Worm (Caenorhabditis elegans) whole organism, dauer: ENCODE results near the gene srg-3.

Experiments used
- unc-62 ChIP-seq: sonication (generic microtip); optimal IDR thresholded peaks from 2 replicates; lab custom pipeline; 2017; ENCODE audit warnings: missing biosample characterization, missing genetic modification reagents, missing genetic modification characterization

Gene srg-3

DNA sequence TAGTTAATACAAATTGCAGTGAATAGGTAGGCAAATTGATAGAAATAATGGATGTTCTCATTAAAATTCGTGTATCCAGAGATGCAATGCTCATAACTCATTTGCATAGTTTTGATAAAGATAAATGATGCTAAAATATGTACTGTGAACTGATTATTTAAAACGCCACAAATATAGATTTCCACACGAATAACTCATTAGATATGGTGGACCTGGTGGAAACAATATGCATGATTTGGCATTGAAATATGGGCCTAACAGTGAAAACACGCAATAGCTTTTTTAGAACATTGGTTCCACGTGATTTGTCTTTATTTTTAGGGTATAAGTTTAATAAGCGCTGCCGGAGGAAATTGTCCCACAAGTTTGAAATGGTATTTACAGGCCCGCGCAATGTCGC lies at the start of gene srg-3:
Gene srg-3 (minus strand): TSS at position 101 of the 400 bp plus-strand sequence.
- no peak for TF ChIP-seq unc-62 (GFP tag; lab: Kevin White, UChicago)

DNA sequence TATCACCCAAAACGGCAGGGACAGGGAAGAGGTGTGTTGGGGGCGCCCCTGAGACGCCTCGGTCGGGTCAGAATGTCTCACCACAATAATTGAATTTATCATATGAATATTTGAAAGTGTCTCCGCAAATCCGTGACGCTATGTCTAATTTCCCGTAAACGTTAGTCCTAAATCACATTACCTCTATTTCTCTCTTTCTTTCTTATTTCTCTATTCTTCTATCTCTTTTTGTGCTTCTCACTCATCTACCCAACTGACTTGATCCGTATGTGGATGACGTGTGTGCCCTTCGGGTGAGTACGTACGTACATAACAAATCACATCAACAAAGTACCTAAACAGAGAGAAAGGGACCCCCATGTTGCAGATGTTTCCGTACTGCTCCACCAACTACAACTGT lies 47.2 kb upstream of the srg-3 start:
- TF ChIP-seq unc-62 (GFP tag; lab: Kevin White, UChicago) = no peak

DNA sequence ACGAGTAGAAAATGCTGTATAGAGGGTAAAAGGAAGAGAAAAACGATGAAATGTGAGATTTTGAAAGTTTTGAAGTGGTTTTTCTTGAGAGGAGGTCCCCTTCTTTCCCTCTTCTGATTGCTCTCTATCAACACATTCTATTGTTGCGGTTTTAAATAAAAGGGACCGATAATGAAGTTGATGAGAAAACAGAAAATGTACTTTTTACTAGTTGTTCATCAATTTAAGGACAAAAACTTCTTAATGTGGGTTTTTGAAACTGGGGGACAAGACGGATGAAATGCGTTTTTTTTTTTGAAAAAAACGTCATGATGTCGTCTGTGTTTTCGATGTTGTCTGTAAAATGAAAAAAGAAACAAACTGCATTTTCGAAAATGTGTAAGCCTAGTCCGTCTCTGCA lies 46.6 kb upstream of the srg-3 start:
- no peak for TF ChIP-seq unc-62 (GFP tag; lab: Kevin White, UChicago)

DNA sequence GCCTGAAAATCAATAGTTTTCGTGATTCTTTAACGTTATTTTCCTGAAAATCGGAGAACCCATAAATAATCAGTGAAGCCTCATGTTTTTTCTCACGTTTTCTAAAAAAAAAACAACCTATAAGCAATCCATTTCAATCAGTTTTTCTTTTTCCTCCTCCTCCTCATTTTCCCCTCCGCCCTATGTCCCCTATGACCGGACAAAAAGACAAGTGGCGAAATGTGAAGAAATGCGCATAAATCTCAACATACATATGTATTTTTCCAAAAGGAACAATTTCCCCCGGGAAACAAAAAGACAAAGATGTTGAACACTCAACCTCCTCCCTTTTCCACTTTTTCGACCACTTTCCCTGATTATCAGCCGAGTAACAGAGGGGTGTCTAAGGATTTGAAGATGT lies 45.3 kb upstream of the srg-3 start:
- TF ChIP-seq unc-62 (GFP tag; lab: Kevin White, UChicago) = no peak

DNA sequence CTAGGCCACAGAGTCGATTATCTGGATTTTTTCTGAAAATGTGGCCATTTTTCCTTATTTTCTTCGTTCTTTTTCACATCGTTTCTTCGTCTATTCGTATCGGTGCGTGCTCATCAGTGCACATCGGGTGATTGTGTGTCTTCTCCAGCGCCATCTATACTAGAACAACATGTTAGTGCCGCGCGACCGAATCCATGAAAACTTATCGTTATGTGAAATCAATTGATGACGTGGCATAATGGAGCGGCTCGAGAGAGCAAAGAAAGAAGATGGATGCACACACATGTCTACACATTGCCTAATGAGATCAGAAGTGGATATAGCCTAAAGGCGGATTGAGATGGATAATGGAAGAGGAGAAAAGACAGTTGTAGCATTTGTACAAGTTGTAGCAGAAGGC lies 42.1 kb upstream of the srg-3 start:
- TF ChIP-seq unc-62 (GFP tag; lab: Kevin White, UChicago) = no peak

DNA sequence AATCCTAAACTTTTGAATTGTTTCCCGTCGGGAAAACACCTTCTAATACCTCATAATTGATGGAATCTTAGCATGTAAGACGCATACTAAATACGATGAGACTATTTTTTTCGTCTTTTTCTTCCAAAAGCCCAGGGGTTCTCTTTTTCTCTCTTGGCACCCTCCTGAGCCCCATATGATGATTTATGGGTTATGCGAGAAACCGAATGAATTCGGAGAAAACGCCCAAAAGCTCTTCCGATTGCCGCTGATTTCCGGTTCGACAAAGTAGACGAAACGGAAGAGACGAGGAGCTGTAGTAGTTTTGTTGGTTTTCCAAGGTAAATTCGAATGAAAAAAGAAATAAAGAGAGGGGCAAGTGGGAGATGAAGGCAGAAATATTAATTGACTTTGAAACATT lies 41.3 kb upstream of the srg-3 start:
- no peak for TF ChIP-seq unc-62 (GFP tag; lab: Kevin White, UChicago)

DNA sequence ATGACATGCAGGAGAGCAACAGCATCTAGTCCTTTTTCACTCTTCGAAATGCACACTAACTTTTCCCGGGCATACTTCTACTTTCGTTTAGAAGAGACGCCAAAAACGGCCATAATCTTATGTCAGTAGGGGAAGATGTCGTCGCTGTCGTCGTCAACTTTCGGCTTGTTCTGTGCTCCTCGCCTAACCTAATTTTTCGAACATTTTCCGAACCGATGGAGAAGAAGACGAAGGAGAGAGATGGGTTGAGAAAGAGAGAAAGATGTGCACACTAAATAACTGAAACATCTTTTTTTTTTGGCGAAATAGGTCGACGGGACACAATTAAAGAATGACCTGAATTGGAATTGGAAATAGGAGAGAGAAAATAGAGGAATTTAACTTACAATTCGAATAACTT lies 40.2 kb upstream of the srg-3 start:
- TF ChIP-seq unc-62 (GFP tag; lab: Kevin White, UChicago) = no peak

DNA sequence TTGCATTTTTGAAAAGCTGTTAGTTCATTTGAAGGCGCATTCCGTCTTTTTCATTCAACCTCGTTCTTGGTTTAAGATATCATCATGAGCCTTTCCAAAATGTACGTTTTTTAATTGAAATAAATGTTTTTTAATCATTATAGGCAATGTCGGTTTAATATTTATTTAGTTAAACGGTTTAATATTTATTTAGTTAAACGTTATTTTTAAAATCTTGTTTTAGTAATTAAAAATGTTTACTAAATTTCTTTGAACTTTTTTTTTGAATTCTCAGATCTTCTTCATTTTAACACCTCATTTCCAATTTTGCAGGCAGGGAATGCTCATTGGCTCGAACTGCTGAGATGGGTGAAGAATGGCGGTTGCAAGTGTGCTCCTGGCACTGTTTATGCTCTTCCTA lies 38.9 kb upstream of the srg-3 start, which contains the start of gene gar-2:
Gene gar-2 (plus strand): TSS at position 301 of the 400 bp plus-strand sequence.
- no peak for TF ChIP-seq unc-62 (GFP tag; lab: Kevin White, UChicago)

DNA sequence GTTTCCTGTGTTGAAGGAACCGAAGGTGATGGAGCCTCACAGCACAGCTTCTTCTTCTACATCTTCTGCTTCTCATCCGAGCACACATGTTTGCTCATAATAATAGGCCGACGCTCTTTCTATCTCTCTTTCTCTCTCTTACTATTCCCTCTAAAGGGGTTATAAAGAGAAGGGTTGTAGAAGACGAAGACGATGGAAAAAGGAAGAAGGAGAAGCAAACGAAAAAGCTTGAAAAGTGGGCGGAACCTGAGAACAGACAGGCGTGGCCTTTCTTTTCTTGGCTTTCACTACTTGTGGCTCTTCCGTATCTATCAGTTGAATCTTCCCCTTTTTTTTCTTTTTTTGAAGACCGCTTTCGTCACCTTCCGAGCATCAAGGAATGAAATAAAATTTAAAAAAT lies 37.7 kb upstream of the srg-3 start:
- TF ChIP-seq unc-62 (GFP tag; lab: Kevin White, UChicago) = no peak

DNA sequence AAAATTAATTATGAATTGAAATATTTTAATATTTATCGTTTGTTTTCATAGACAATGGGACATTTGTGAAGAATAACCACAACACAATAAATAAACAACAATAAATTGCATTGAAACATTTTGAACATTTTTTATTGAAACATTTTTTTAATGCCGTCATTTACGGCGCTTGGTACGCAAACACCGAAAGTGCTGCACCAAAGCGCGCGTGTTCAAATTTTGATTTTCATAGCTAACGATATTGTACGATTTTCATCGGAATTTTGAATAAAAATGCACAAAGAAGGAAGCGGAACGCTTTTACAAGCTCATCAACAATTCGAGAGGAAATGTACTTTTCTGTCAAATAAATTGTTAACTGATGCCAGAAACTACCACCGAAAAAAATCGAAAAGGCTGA lies 33.6 kb upstream of the srg-3 start:
- TF ChIP-seq unc-62 (GFP tag; lab: Kevin White, UChicago) = no peak

DNA sequence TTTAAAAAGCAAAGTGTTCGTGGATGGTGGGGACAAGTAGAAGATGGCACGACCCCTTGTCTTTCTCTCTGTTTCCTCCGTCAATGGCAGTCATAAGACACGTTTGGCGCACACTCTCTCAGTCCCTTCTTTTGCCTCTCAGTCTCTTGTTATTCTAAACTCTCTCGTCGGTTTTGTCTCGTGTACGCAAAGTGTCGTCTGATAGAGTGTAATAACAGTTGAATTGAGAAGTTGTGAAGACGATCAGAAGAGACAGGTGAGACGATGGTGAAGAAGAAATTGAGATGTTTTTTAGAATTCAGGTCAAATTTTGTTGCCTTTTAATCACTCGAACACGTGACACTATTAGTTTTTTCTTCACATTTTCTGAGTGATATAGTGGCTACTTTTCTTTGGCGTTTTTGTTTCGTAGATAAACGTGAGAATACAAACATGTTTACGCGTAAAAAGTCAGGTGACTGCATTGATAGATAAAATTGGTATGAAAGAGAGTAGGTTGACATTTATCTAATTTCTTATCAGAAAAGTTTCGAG lies 33.0 kb upstream of the srg-3 start, which contains the start of gene F47D12.9:
Gene F47D12.9 (minus strand): TSS at position 267 of the 534 bp plus-strand sequence.
- TF ChIP-seq unc-62 (GFP tag; lab: Kevin White, UChicago) = no peak

DNA sequence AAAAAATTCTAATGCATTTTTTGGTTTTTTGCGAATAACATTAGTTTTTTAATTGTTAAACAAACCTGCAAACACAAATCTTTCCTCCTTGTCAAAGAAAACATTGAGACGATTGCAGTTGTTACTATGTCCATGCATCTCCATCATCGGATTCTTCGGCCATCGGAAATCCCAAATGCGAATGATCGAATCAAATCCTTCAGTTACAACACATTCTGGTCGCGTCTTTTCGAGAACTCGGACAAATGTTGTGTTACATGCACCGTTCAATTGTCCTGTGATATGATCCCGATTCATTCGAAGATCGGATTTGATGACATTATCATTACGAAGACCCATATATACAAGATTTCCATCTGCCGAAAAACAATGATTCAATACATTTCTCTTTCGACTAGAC lies 30.1 kb upstream of the srg-3 start:
- no peak for TF ChIP-seq unc-62 (GFP tag; lab: Kevin White, UChicago)

DNA sequence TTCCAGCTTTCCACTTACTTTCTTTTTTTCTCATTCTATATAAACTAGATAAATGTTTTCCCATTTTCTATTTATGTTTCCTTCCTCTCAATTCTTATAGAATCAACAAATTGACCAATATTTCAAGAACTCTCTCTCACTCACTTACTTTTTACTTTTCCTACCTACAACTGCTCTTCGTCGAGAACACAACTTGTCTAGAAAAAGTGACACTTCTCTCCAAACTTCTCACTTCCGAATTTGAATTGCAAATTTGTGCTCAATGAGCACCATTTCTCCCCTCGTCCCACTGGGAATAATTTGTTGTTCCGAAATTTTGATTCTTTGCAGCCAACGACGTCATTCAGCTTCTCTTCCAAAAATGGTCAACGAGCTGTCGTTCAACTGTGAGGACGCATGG lies 28.0 kb upstream of the srg-3 start, which contains the start of gene F47D12.3:
Gene F47D12.3 (plus strand): TSS at position 331 of the 400 bp plus-strand sequence.
- TF ChIP-seq unc-62 (GFP tag; lab: Kevin White, UChicago) = no peak

DNA sequence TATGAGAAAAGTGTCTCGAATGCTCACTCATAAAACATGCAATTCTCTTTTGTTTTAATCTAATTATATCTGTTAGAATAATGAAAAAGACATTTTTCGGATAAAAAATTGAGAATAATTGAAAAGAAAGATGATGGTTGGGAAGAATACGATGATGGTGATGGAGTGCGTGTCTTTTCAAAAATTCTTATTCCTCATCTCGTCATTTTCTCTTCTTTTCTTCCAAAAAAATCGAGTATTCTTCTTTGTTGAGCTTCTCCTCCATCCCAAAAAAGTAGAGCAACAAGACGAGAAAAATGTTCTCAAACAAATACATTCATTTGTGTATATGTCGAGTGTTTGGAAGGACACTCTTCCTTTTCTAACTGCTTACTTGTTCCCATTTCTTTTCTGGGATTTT lies 27.4 kb upstream of the srg-3 start:
- no peak for TF ChIP-seq unc-62 (GFP tag; lab: Kevin White, UChicago)

DNA sequence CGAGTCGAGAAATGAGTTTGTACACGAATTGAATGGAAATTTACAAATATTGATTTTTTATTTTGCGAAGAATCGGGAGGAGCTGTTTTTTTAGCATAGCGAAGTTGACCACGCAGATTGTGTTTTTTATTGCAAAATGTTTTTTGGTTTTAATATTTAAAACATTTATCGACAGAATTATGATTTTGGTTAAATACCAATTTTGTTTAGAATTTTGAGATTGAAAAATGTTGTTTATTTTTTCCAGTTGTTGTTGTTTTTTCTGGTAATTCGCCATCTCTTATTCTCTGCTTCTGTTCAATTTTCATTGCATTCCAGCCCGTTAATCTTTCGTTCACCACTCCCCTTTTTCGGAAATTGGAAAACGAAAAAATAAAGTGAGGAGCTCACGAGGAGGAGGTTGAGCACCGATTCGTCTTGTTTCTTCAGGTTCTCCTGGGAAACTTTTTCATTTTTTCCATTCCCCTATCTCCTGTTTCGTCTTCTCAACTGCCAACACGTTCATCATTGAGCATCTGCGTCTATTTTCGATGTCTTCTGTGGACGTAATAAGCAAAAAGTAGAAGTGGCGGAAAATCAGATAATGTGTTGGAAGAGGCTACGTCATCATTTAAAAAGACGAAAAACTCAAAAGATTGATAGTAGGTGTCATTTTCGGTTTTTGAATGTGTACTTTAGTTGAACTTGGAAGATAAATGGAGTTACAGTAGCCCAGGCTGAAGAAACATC lies 26.0 kb upstream of the srg-3 start, which contains the start of gene F47D12.7:
Gene F47D12.7 (minus strand): TSS at position 51 of the 729 bp plus-strand sequence.
- no peak for TF ChIP-seq unc-62 (GFP tag; lab: Kevin White, UChicago)

DNA sequence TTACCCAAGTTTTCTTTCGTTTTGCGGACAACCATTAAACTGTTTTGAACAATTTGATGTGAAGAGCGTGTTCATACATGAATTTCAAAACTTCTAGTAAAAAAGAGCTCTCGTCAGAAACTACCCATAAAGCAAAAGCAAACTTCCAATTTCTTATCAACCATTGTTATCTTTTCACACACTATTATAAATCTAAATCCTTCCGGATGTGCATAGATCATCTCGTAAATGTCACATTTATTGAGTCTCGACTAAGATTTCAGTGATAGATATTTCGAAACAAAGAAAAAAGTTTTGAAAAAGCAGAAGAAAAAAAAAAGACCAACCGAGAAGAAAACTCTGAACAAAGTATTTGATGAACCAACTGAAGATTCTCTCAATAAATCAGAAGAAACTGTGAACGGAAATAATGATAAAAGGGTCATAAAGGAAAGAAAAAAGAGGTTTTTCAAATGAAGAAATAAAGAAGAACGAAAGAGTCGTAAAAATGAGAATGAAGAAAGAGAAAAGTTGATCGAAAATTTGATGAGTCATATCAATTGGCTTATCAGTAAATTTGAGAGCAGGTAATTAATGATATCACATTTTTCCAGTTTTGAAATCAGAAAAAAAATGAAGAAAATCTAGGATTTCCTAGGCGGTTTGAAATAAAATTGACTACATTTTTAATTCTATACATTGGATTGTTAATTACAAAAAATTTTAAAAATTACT lies 20.4 kb upstream of the srg-3 start:
- TF ChIP-seq unc-62 (GFP tag; lab: Kevin White, UChicago) = no peak
